Fruit fly (Drosophila melanogaster): Measurements from ENCODE around the gene to.

Gene to

DNA sequence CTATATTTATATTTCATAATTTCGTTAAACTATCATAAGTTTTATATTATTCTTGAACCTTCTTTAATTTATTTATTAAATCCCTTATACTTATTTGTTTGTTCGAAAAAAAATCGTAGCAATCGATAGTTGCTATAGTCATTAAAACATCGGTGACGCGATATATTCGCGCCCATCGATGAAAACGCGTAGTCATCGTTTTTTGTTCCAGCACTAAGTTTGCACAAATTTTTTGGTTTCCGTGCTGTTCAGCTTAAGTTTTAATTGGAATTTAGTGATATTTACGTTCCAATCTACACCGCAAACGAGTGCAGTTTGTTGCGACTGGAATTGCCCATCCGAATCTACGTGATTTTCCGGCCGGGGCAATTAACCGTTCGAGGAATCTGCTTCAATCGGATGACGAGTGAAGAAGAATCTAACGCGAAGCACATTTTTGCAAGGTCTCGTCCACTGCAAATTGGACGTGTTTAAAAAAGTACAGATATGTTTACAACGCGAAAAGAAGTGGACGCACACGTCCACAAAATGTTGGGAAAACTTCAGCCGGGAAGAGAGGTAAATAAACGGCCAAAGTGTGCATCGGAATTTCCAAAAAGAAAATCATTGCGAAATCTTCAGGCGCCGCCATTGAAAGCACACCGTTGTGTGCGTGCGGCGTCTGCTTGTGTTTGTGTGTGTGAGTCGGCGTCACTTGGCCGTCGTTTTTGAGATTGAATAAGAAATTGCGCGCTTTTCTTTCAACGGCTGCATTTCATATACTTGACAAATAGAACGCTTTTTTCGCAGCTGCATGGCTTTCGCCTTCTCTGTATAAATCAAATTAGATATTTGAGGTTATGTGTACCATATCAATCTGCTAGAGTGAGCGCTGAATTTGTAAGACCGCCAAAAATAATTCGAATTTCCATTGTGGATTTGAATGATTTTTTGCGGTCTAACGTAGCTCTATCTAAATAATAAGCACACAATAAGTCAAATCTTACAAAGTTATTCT lies 9.5 kb downstream of the to start, which contains the start of gene Nup358 (continued):
- TF ChIP-seq CG10147 (GFP tag; optimal IDR thresholded peaks at IDR 0.05) (no peak), Asciz (GFP tag; optimal IDR thresholded peaks at IDR 0.05) (no peak), sr (GFP tag; IDR thresholded peaks at IDR 0.05) (no peak), Rfx (GFP tag; IDR thresholded peaks at IDR 0.05) (peak; percentile 60), Dref (GFP tag; IDR thresholded peaks at IDR 0.05) (peak; percentile 98), ERR (GFP tag; optimal IDR thresholded peaks at IDR 0.05) (no peak), CG1647 (GFP tag; optimal IDR thresholded peaks at IDR 0.05) (no peak), CG6791 (GFP tag; IDR thresholded peaks at IDR 0.05; ENCODE audit: partially characterized antibody) (peak; percentile 99), chinmo (GFP tag; IDR thresholded peaks at IDR 0.05; ENCODE audit: partially characterized antibody) (peak; percentile 98), Side (GFP tag; optimal IDR thresholded peaks at IDR 0.05) (no peak), Dbx (GFP tag; IDR thresholded peaks at IDR 0.05) (peak; percentile 54; the same call in 1 of the 3 replicates), fru (optimal IDR thresholded peaks at IDR 0.05) (no peak), Lpt (GFP tag; optimal IDR thresholded peaks at IDR 0.05) (no peak), CG18011 (GFP tag; optimal IDR thresholded peaks at IDR 0.05) (no peak), CG12744 (GFP tag; optimal IDR thresholded peaks at IDR 0.05) (no peak), CG11695 (GFP tag; IDR thresholded peaks at IDR 0.05) (no peak), tll (GFP tag; optimal IDR thresholded peaks at IDR 0.05) (no peak), Chrac-16 (GFP tag; optimal IDR thresholded peaks at IDR 0.05) (no peak), TFAM (GFP tag; optimal IDR thresholded peaks at IDR 0.05) (no peak), CG2678 (tag; optimal IDR thresholded peaks at IDR 0.05) (no peak), CG31388 (GFP tag; optimal IDR thresholded peaks at IDR 0.05) (no peak), zfh1 (GFP tag; IDR thresholded peaks at IDR 0.05) (no peak), Sin3A (optimal IDR thresholded peaks at IDR 0.05) (peak; percentile 75), crp (GFP tag; optimal IDR thresholded peaks at IDR 0.05) (no peak), peb (GFP tag; IDR thresholded peaks at IDR 0.05) (no peak), CG10366 (GFP tag; IDR thresholded peaks at IDR 0.05) (no peak), MBD-R2 (GFP tag; IDR thresholded peaks at IDR 0.05) (peak; percentile 40), Doc3 (GFP tag; IDR thresholded peaks at IDR 0.05; ENCODE audit: partially characterized antibody) (peak; percentile 96), NC2α (GFP tag; optimal IDR thresholded peaks at IDR 0.05) (no peak), CG6683 (GFP tag; optimal IDR thresholded peaks at IDR 0.05) (no peak), wor (GFP tag; IDR thresholded peaks at IDR 0.05) (no peak), CG7556 (GFP tag; optimal IDR thresholded peaks at IDR 0.05) (no peak), gce (GFP tag; IDR thresholded peaks at IDR 0.05) (no peak), her (GFP tag; optimal IDR thresholded peaks at IDR 0.05) (no peak), oc (tag; optimal IDR thresholded peaks at IDR 0.05) (no peak), CG14667 (GFP tag; IDR thresholded peaks at IDR 0.05) (no peak), Oli (tag; optimal IDR thresholded peaks at IDR 0.05) (no peak), CG17385 (GFP tag; optimal IDR thresholded peaks at IDR 0.05) (peak; percentile 71), unpg (GFP tag; optimal IDR thresholded peaks at IDR 0.05) (no peak), Fer1 (GFP tag; optimal IDR thresholded peaks at IDR 0.05) (no peak), Usf (GFP tag; optimal IDR thresholded peaks at IDR 0.05) (no peak), dmrt99B (tag; optimal IDR thresholded peaks at IDR 0.05) (no peak), CG5953 (GFP tag; IDR thresholded peaks at IDR 0.05) (no peak), ab (GFP tag; optimal IDR thresholded peaks at IDR 0.05) (no peak), lov (optimal IDR thresholded peaks at IDR 0.05) (no peak), lov (GFP tag; IDR thresholded peaks at IDR 0.05) (no peak), GATAe (GFP tag; conservative IDR thresholded peaks at IDR 0.05) (no peak), tx (GFP tag; optimal IDR thresholded peaks at IDR 0.05) (no peak), crol (GFP tag; IDR thresholded peaks at IDR 0.05) (no peak), CG15269 (tag; optimal IDR thresholded peaks at IDR 0.05) (no peak)

Data from whole organism, embryonic.